Worm (Caenorhabditis elegans): ENCODE data around the gene mak-2.

DNA sequence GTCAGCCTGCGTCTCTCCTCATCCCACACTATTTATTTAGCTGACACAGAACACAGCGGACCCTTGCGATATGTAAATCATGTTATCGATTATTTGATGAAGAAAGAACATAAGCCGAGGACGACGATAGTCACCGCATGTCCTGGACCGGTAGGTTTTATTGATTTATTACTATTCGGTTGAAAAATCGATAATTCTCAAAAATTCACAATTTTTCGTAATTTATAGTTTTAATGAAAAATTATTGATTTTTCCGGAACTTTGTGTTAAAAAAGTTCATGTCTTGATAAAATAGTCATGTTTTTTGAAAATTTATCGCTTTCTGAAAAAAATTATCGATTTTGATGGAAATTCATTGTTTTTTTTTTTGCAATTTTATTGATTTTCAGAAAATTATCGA is 36.9 kb upstream of the mak-2 start:
- TF ChIP-seq W03F9.2 (tag; optimal IDR thresholded peaks at IDR 0.05) (no peak), him-1 (tag; optimal IDR thresholded peaks at IDR 0.05) (no peak)

All from whole organism, L4/young adult.